Fruit fly (Drosophila melanogaster): ENCODE data around the gene Vps60.

Gene Vps60

DNA sequence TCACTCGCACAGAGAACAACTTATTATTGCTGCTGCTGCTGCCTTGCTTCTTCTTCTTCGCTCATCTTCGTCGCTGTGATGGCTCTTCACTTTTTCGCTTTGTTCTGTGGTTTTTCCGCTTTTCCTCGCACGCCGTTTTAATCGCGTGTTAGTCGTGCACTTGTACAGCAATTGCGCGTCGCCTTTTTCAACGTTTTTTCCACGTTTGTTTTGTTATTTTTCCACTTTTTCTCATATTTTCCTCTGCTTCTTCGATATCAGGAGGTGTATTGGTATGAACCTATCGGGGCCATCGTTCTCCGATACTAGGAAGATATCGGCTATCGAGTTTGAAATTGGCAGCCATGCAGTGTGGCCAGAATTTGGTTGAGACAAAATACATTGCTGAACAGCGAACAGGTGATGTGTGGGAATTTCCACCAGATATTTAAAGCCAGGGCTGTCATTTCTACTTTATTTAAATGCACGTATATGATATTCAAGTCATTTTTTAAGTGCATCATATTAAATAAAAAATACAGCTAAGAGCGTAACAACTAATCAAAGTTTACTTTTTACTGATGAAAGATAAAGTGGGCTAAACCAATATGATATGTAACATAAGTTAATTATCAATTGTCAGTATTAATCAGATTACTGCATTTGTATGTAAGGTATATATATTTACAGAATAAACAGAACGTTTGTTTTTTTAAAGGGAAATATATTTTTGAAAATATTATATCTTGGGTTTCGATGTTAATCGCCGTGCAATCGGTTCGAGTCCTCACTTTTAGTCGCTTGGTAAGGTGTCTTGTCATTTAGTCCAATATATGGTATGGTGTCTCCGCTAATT lies 47.7 kb upstream of the Vps60 start, which contains the start of gene Crtc (continued):
- TF ChIP-seq CG9437 (GFP tag; optimal IDR thresholded peaks at IDR 0.05) (no peak), cato (GFP tag; optimal IDR thresholded peaks at IDR 0.05; ENCODE audit: borderline replicate concordance) (no peak), CG7987 (GFP tag; optimal IDR thresholded peaks at IDR 0.05) (peak; percentile 60), zen (tag; optimal IDR thresholded peaks at IDR 0.05) (no peak), onecut (GFP tag; IDR thresholded peaks at IDR 0.05) (0 out of 2 replicates have a peak, but pooled peaks have one; percentile 5), CG8089 (GFP tag; optimal IDR thresholded peaks at IDR 0.05) (no peak), CoRest (tag; optimal IDR thresholded peaks at IDR 0.05) (peak; percentile 38), ham (GFP tag; IDR thresholded peaks at IDR 0.05) (no peak), CG3281 (GFP tag; optimal IDR thresholded peaks at IDR 0.05) (peak; percentile 61), bsh (GFP tag; optimal IDR thresholded peaks at IDR 0.05) (no peak), CG4707 (GFP tag; optimal IDR thresholded peaks at IDR 0.05) (no peak), BEAF-32 (GFP tag; optimal IDR thresholded peaks at IDR 0.05) (peak; percentile 69), ind (GFP tag; optimal IDR thresholded peaks at IDR 0.05) (no peak), abd-A (tag; optimal IDR thresholded peaks at IDR 0.05) (no peak), CG18476 (GFP tag; optimal IDR thresholded peaks at IDR 0.05) (no peak), crc (GFP tag; optimal IDR thresholded peaks at IDR 0.05) (no peak), CG5180 (GFP tag; optimal IDR thresholded peaks at IDR 0.05) (no peak), Fer3 (tag; optimal IDR thresholded peaks at IDR 0.05) (no peak), CG14014 (GFP tag; IDR thresholded peaks at IDR 0.05) (no peak), gce (GFP tag; IDR thresholded peaks at IDR 0.05) (no peak), ac (GFP tag; optimal IDR thresholded peaks at IDR 0.05) (no peak), org-1 (GFP tag; optimal IDR thresholded peaks at IDR 0.05) (no peak), CG10147 (GFP tag; optimal IDR thresholded peaks at IDR 0.05) (peak; percentile 7), cad (GFP tag; optimal IDR thresholded peaks at IDR 0.05) (no peak), CG14441 (GFP tag; IDR thresholded peaks at IDR 0.05) (peak; percentile 23; the same call in 1 of the 2 replicates), ftz-f1 (GFP tag; optimal IDR thresholded peaks at IDR 0.05) (no peak), usp (GFP tag; optimal IDR thresholded peaks at IDR 0.05) (no peak), CG4730 (GFP tag; IDR thresholded peaks at IDR 0.05) (no peak), Tbp (GFP tag; optimal IDR thresholded peaks at IDR 0.05) (no peak), CG43689 (GFP tag; IDR thresholded peaks at IDR 0.05) (no peak), CkIIα-i1 (GFP tag; IDR thresholded peaks at IDR 0.05) (no peak), aop (GFP tag; IDR thresholded peaks at IDR 0.05) (no peak), CG11093 (GFP tag; IDR thresholded peaks at IDR 0.05) (no peak), CG17568 (GFP tag; optimal IDR thresholded peaks at IDR 0.05) (peak; percentile 30), bcd (GFP tag; optimal IDR thresholded peaks at IDR 0.05) (peak; percentile 25), B-H1 (GFP tag; IDR thresholded peaks at IDR 0.05) (no peak), Ravus (GFP tag; IDR thresholded peaks at IDR 0.05) (no peak), sim (GFP tag; IDR thresholded peaks at IDR 0.05) (no peak), CG17385 (GFP tag; optimal IDR thresholded peaks at IDR 0.05) (peak; percentile 99), CG42726 (GFP tag; IDR thresholded peaks at IDR 0.05; ENCODE audit: partially characterized antibody) (peak; percentile 67; the same call in 1 of the 2 replicates), toy (GFP tag; IDR thresholded peaks at IDR 0.05) (no peak), pzg (GFP tag; optimal IDR thresholded peaks at IDR 0.05) (peak; percentile 85), CG7839 (tag; optimal IDR thresholded peaks at IDR 0.05) (no peak), bowl (GFP tag; IDR thresholded peaks at IDR 0.05) (no peak), CG10462 (GFP tag; optimal IDR thresholded peaks at IDR 0.05) (no peak), Ets97D (GFP tag; optimal IDR thresholded peaks at IDR 0.05) (peak; percentile 65), CG8388 (GFP tag; optimal IDR thresholded peaks at IDR 0.05) (no peak), ato (GFP tag; IDR thresholded peaks at IDR 0.05; ENCODE audit: partially characterized antibody) (peak; percentile 87), so (GFP tag; IDR thresholded peaks at IDR 0.05) (no peak)

All from whole organism, embryonic.